Worm (Caenorhabditis elegans) whole organism, L4/young adult: ENCODE results near the gene F35C5.1.

Source experiments
- W03F9.2 ChIP-seq: fragments of 150-350 bp; optimal IDR thresholded peaks from 2 replicates; lab custom pipeline; 2014; ENCODE audit warnings: missing biosample characterization, missing genetic modification characterization
- dao-5 ChIP-seq: sonication (generic microtip); optimal IDR thresholded peaks from 2 replicates; lab custom pipeline; 2016; ENCODE audit warnings: missing genotype, missing genetic modification characterization, moderate library complexity, missing compliant biosample characterization
- him-1 ChIP-seq: sonication (generic microtip); optimal IDR thresholded peaks from 2 replicates; lab custom pipeline; 2016; ENCODE audit warnings: missing genotype, missing genetic modification reagents, missing genetic modification characterization, missing compliant biosample characterization

Gene F35C5.1

ce11 chrII:12930138-12930537 is 49.5 kb downstream of the F35C5.1 start:
- no peak for TF ChIP-seq dao-5 (tag; lab: Kevin White, UChicago)
- no peak for TF ChIP-seq W03F9.2 (tag; lab: Kevin White, UChicago)
- TF ChIP-seq him-1 (tag; lab: Kevin White, UChicago) = no peak

DNA sequence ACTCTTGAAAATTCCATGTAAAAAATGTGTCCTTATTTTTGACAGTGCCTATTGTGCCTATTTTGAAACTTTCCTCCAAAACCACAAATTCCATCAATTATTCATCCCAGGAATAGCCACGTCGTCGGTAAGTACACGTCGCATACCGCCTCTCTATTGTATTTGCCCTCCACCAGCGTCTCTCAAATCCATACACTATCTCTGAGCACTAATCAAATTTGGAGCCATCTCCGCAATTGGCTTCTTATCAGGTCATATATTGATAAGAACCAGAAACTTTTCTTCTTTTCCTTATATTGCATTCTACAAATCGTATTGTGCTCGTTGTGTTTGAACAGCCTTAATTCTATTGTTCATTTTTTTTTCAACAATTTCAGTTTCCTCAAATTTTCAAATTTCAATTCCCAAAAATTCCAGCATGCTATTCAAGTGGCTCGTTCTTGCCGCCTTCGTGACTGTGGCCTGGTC is 50.9 kb downstream of the F35C5.1 start, which contains the start of gene dct-18:
dct-18 (plus strand) TSS at position 418 of the 468 bp plus-strand sequence.
- TF ChIP-seq him-1 (tag; lab: Kevin White, UChicago) (no peak), W03F9.2 (tag; lab: Kevin White, UChicago) (no peak), dao-5 (tag; lab: Kevin White, UChicago) (no peak)
